Fruit fly (Drosophila melanogaster): ENCODE results near the gene Npc2e.
A peak's percentile ranks its signal among the peaks of the same experiment; 100 is the strongest.

Npc2e gene

DNA sequence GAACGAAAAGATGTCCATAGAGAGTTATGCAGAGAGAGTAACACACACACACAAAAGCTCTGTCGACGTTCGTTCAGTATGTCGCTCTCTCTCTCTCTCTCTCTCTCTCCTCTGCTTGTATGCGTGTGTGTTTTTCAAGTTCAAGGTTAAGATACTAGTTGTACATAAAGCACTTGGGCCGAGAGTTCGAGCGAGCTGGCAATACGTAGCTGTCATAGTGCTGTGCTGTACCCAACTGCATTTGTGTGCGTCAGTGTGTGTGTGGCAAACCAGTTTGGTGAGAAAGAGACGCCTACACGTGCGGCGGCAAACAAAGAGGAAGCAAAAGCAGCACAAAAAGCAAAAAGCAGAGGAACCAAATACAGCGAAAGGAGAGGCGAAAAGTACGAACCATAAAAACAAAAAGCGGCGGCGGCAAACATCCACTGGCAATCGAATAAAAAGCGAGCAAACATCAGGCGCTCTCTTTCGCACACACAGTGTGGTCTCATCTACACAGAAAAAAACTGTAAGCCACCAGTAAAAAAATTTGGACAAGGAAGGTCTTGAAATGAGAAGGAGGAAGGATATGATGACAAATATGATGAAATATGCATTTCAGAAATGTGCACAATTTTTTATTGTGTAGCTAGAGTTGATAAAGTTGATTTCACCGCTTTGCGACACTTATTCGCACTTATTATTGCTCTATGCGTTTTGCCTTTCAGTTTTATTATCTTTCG, 34.2 kb downstream of the Npc2e start (continued):
- no peak for TF ChIP-seq D (optimal IDR thresholded peaks at IDR 0.05)
- no peak for TF ChIP-seq D (GFP tag; optimal IDR thresholded peaks at IDR 0.05)
- TF ChIP-seq Mad (GFP tag; optimal IDR thresholded peaks at IDR 0.05) = peak; percentile 56
- TF ChIP-seq org-1 (GFP tag; optimal IDR thresholded peaks at IDR 0.05) = peak; percentile 64
- TF ChIP-seq crc (GFP tag; optimal IDR thresholded peaks at IDR 0.05) = peak; percentile 44
- TF ChIP-seq CG6683 (GFP tag; optimal IDR thresholded peaks at IDR 0.05) = peak; percentile 3
- TF ChIP-seq danr (GFP tag; IDR thresholded peaks at IDR 0.05) = 0 out of 2 replicates have a peak, but pooled peaks have one; percentile 9
- 0 out of 2 replicates have a peak, but pooled peaks have one; percentile 25 for TF ChIP-seq wor (GFP tag; IDR thresholded peaks at IDR 0.05)
- TF ChIP-seq sna (GFP tag; IDR thresholded peaks at IDR 0.05; ENCODE audit: partially characterized antibody) = 0 out of 2 replicates have a peak, but pooled peaks have one; percentile 28
- peak; percentile 4; the same call in 1 of the 2 replicates for TF ChIP-seq Ravus (GFP tag; IDR thresholded peaks at IDR 0.05)
- peak; percentile 45 for TF ChIP-seq mirr (GFP tag; optimal IDR thresholded peaks at IDR 0.05)
- TF ChIP-seq CG3995 (GFP tag; optimal IDR thresholded peaks at IDR 0.05) = peak; percentile 32
- TF ChIP-seq HmgD (GFP tag; optimal IDR thresholded peaks at IDR 0.05) = peak; percentile 28
- TF ChIP-seq CG6689 (GFP tag; IDR thresholded peaks at IDR 0.05) = peak; percentile 78
- TF ChIP-seq Hmx (GFP tag; optimal IDR thresholded peaks at IDR 0.05) = no peak
- TF ChIP-seq CG11560 (tag; IDR thresholded peaks at IDR 0.05) = 0 out of 3 replicates have a peak, but pooled peaks have one; percentile 34
- peak; percentile 44 for TF ChIP-seq PHDP (tag; optimal IDR thresholded peaks at IDR 0.05)
- no peak for TF ChIP-seq hb (GFP tag; IDR thresholded peaks at IDR 0.05; ENCODE audit: partially characterized antibody)
- TF ChIP-seq ATbp (GFP tag; optimal IDR thresholded peaks at IDR 0.05) = peak; percentile 60
- peak; percentile 46 for TF ChIP-seq CG4424 (GFP tag; optimal IDR thresholded peaks at IDR 0.05)
- no peak for TF ChIP-seq Tbp (GFP tag; optimal IDR thresholded peaks at IDR 0.05)
- TF ChIP-seq Taf1 (GFP tag; IDR thresholded peaks at IDR 0.05) = peak; percentile 63; the same call in 1 of the 2 replicates
- TF ChIP-seq kay (GFP tag; optimal IDR thresholded peaks at IDR 0.05) = peak; percentile 6
- TF ChIP-seq CG14965 (GFP tag; optimal IDR thresholded peaks at IDR 0.05; ENCODE audit: borderline replicate concordance) = no peak
- TF ChIP-seq Pdp1 (GFP tag; optimal IDR thresholded peaks at IDR 0.05) = peak; percentile 62 to 79
- TF ChIP-seq tup (GFP tag; optimal IDR thresholded peaks at IDR 0.05) = no peak
- peak; percentile 52 for TF ChIP-seq chn (GFP tag; optimal IDR thresholded peaks at IDR 0.05)
- TF ChIP-seq CG13775 (GFP tag; optimal IDR thresholded peaks at IDR 0.05) = peak; percentile 49
- TF ChIP-seq psq (GFP tag; optimal IDR thresholded peaks at IDR 0.05) = peak; percentile 80
- TF ChIP-seq run (tag; optimal IDR thresholded peaks at IDR 0.05) = no peak
- peak; percentile 64 for TF ChIP-seq tio (GFP tag; optimal IDR thresholded peaks at IDR 0.05)
- TF ChIP-seq Hey (tag; optimal IDR thresholded peaks at IDR 0.05) = no peak
- TF ChIP-seq crol (GFP tag; IDR thresholded peaks at IDR 0.05) = no peak
- TF ChIP-seq CG8388 (GFP tag; optimal IDR thresholded peaks at IDR 0.05) = peak; percentile 37
- no peak for TF ChIP-seq CG30020 (tag; optimal IDR thresholded peaks at IDR 0.05)
- peak; percentile 67 for TF ChIP-seq CG11504 (tag; optimal IDR thresholded peaks at IDR 0.05)
- no peak for TF ChIP-seq CG15479 (GFP tag; optimal IDR thresholded peaks at IDR 0.05)
- 0 out of 2 replicates have a peak, but pooled peaks have one; percentile 18 for TF ChIP-seq aop (GFP tag; IDR thresholded peaks at IDR 0.05)
- 0 out of 2 replicates have a peak, but pooled peaks have one; percentile 23 for TF ChIP-seq unc-4 (GFP tag; IDR thresholded peaks at IDR 0.05; ENCODE audit: partially characterized antibody)
- TF ChIP-seq chm (GFP tag; IDR thresholded peaks at IDR 0.05) = no peak
- peak; percentile 39 for TF ChIP-seq D19B (GFP tag; optimal IDR thresholded peaks at IDR 0.05)
- peak; percentile 24 for TF ChIP-seq CG18262 (tag; optimal IDR thresholded peaks at IDR 0.05)
- TF ChIP-seq CG13296 (GFP tag; optimal IDR thresholded peaks at IDR 0.05) = no peak
- TF ChIP-seq Myb (GFP tag; optimal IDR thresholded peaks at IDR 0.05) = peak; percentile 57
- no peak for TF ChIP-seq Jarid2 (GFP tag; optimal IDR thresholded peaks at IDR 0.05)
- TF ChIP-seq chif (GFP tag; optimal IDR thresholded peaks at IDR 0.05) = peak; percentile 60 to 77
- TF ChIP-seq yki (optimal IDR thresholded peaks at IDR 0.05) = peak; percentile 4
- TF ChIP-seq Xbp1 (GFP tag; optimal IDR thresholded peaks at IDR 0.05) = peak; percentile 76
- no peak for TF ChIP-seq Fer2 (tag; optimal IDR thresholded peaks at IDR 0.05)
